Fruit fly (Drosophila melanogaster) whole organism, embryonic: ENCODE results near the gene CG14330.

Experiments
- Blimp-1 ChIP-seq: fragments of 200-800 bp; sonication (Bioruptor generic); optimal IDR thresholded peaks from 3 replicates; lab custom pipeline; 2018; ENCODE audit warnings: missing biosample characterization, missing genetic modification characterization, mild to moderate bottlenecking, moderate library complexity, missing genetic modification reagents
- CG10431 ChIP-seq: fragments of 200-800 bp; sonication (Bioruptor generic); optimal IDR thresholded peaks from 3 replicates; lab custom pipeline; 2018; ENCODE audit warnings: missing biosample characterization, mild to moderate bottlenecking, missing genetic modification characterization
- CG13296 ChIP-seq: fragments of 200-800 bp; sonication (Bioruptor generic); optimal IDR thresholded peaks from 3 replicates; lab custom pipeline; 2018; ENCODE audit warnings: missing biosample characterization, mild to moderate bottlenecking, missing genetic modification characterization
- CG8478 ChIP-seq: fragments of >200 bp; optimal IDR thresholded peaks from 2 replicates; lab custom pipeline; 2018
- al ChIP-seq: fragments of 200-800 bp; sonication (Bioruptor generic); IDR thresholded peaks from 2 replicates; pipeline ENCODE4 v1.3.6; 2022; ENCODE audit warnings: missing biosample characterization, missing genetic modification characterization
- chinmo ChIP-seq: fragments of 200-800 bp; sonication (Bioruptor generic); IDR thresholded peaks from 4 replicates; pipeline ENCODE4 v1.3.6; 2022; ENCODE audit warnings: missing biosample characterization, missing genetic modification characterization; ENCODE audit not compliant: partially characterized antibody
- croc ChIP-seq: fragments of 200-800 bp; sonication (Bioruptor generic); conservative IDR thresholded peaks from 3 replicates; pipeline ENCODE4 v1.3.6; 2022; ENCODE audit warnings: missing biosample characterization, missing genetic modification characterization
- mld ChIP-seq: fragments of 200-800 bp; sonication (Bioruptor generic); IDR thresholded peaks from 3 replicates; pipeline ENCODE4 v1.3.6; 2022; ENCODE audit warnings: missing biosample characterization, missing genetic modification characterization; ENCODE audit not compliant: partially characterized antibody
- pfk ChIP-seq: fragments of 200-800 bp; sonication (Bioruptor generic); optimal IDR thresholded peaks from 2 replicates; lab custom pipeline; 2018; ENCODE audit warnings: missing biosample characterization, mild to moderate bottlenecking, missing genetic modification characterization, moderate library complexity

- TF ChIP-seq chinmo (GFP tag; lab: Robert Waterston, UW) (no peak), croc (no peak), CG10431 (GFP tag; lab: Kevin White, UChicago) (no peak), pfk (GFP tag; lab: Kevin White, UChicago) (no peak), mld (GFP tag; lab: Robert Waterston, UW) (no peak), Blimp-1 (GFP tag; lab: Kevin White, UChicago) (no peak), al (GFP tag; lab: Robert Waterston, UW) (no peak), CG8478 (no peak), CG13296 (GFP tag; lab: Kevin White, UChicago) (no peak)
Measured at dm6 chr3R:17448758-17449157, 7.8 kb downstream of the CG14330 start, which contains the start of gene Eh.
